Worm (Caenorhabditis elegans) whole organism, L4/young adult: Measurements from ENCODE around the gene F21G4.1.

ENCODE experiments used
- W03F9.2 ChIP-seq: fragments of 150-350 bp; optimal IDR thresholded peaks from 2 replicates; lab custom pipeline; 2014; ENCODE audit warnings: missing biosample characterization, missing genetic modification characterization
- dao-5 ChIP-seq: sonication (generic microtip); optimal IDR thresholded peaks from 2 replicates; lab custom pipeline; 2016; ENCODE audit warnings: missing genotype, missing genetic modification characterization, moderate library complexity, missing compliant biosample characterization
- him-1 ChIP-seq: sonication (generic microtip); optimal IDR thresholded peaks from 2 replicates; lab custom pipeline; 2016; ENCODE audit warnings: missing genotype, missing genetic modification reagents, missing genetic modification characterization, missing compliant biosample characterization

DNA sequence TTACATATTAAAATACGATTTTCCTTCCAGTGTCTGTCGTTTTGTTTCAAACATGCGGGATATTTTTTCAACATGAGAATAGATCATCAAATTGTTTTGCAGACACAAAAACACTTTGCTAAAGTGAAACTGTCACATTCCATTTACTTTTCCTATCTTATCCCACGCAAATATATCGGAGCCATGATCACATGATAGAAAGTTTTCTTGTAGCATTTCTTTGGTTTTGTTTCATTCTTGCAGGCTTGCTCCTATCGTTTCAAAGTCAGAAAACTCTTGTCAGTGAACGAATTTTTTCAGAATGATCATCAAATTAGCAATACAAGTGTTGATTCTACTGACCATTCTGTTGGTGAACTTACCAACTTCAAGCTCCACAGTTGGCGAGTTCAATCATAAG is 29.1 kb upstream of the F21G4.1 start, which contains the start of gene C17G1.2:
- TF ChIP-seq dao-5 (tag; lab: Kevin White, UChicago) (no peak), W03F9.2 (tag; lab: Kevin White, UChicago) (no peak), him-1 (no peak)
